Worm (Caenorhabditis elegans): ENCODE data around the gene Y37H2A.18.
"Not testable (repeated sequence)": the region's sequence is repeated elsewhere in the genome, so short reads cannot be mapped to it uniquely, and the experiment has no call there.

DNA sequence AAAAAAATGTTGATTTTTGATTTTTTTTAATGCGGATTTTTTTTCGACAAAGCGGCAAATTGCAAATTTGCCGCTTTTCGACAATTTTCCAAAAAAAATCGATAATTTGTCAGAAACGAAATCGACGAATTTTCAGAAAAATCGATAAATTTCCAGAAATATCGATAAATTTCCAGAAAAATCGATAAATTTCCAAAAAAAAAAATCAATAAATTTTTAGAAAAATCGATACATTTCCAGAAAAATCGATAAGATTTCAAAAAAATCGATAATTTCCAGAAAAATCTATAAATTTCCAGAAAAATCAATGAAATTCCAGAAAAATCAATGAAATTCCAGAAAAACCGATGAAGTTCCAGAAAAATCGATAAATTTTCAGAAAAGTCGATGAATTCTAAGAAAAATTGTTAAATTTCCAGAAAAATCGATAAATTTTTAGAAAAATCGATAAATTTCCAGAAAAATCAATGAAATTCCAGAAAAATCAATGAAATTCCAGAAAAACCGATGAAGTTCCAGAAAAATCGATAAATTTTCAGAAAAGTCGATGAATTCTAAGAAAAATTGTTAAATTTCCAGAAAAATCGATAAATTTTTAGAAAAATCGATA is 3.3 kb downstream of the Y37H2A.18 start:
- TF ChIP-seq zag-1 (tag; optimal IDR thresholded peaks at IDR 0.05); nhr-237 (tag; optimal IDR thresholded peaks at IDR 0.05); lin-13 (GFP tag; optimal IDR thresholded peaks at IDR 0.05); daf-19 (GFP tag; conservative IDR thresholded peaks at IDR 0.05); fkh-10 (GFP tag; optimal IDR thresholded peaks at IDR 0.05); ZK546.5 (tag; optimal IDR thresholded peaks at IDR 0.05); zip-2 (tag; optimal IDR thresholded peaks at IDR 0.05); ztf-11 (tag; optimal IDR thresholded peaks at IDR 0.05); F49E8.2 (tag; optimal IDR thresholded peaks at IDR 0.05; ENCODE audit: borderline replicate concordance): not testable (repeated sequence)
